Fruit fly (Drosophila melanogaster) whole organism, prepupa: Measurements from ENCODE around the gene CG17440.

Experiments used
- Blimp-1 ChIP-seq: fragments of 200-800 bp; sonication (Bioruptor generic); optimal IDR thresholded peaks from 3 replicates; lab custom pipeline; 2017; ENCODE audit warnings: missing biosample characterization, missing genetic modification characterization, mild to moderate bottlenecking, moderate library complexity, missing genetic modification reagents
- CG10631 ChIP-seq: fragments of 200-800 bp; sonication (Bioruptor generic); optimal IDR thresholded peaks from 2 replicates; lab custom pipeline; 2016; ENCODE audit warnings: missing biosample characterization, missing genetic modification characterization
- CG10669 ChIP-seq: fragments of 200-800 bp; sonication (Bioruptor generic); optimal IDR thresholded peaks from 3 replicates; lab custom pipeline; 2018; ENCODE audit warnings: missing biosample characterization, mild to moderate bottlenecking, missing genetic modification characterization, moderate library complexity
- CG11294 ChIP-seq: fragments of 200-800 bp; sonication (Bioruptor generic); IDR thresholded peaks from 2 replicates; pipeline ENCODE4 v1.3.6; 2022; ENCODE audit warnings: missing biosample characterization, missing genetic modification characterization
- CG11902 ChIP-seq: fragments of 200-800 bp; sonication (Bioruptor generic); optimal IDR thresholded peaks from 3 replicates; lab custom pipeline; 2016; ENCODE audit warnings: missing biosample characterization, missing genetic modification characterization
- CG15336 ChIP-seq: fragments of 200-800 bp; sonication (Bioruptor generic); IDR thresholded peaks from 2 replicates; pipeline ENCODE4 v1.3.6; 2022; ENCODE audit warnings: missing biosample characterization, missing genetic modification characterization
- CG16779 ChIP-seq: fragments of 200-800 bp; sonication (Bioruptor generic); optimal IDR thresholded peaks from 3 replicates; lab custom pipeline; 2017; ENCODE audit warnings: missing biosample characterization, mild to moderate bottlenecking, missing genetic modification characterization
- CG3032 ChIP-seq: fragments of 200-800 bp; optimal IDR thresholded peaks from 2 replicates; lab custom pipeline; 2019; ENCODE audit warnings: missing biosample characterization, mild to moderate bottlenecking, missing genetic modification characterization, moderate library complexity
- CG31627 ChIP-seq: fragments of 200-800 bp; sonication (Bioruptor generic); optimal IDR thresholded peaks from 3 replicates; lab custom pipeline; 2016; ENCODE audit warnings: missing biosample characterization, missing genetic modification characterization
- CG32006 ChIP-seq: fragments of 200-800 bp; sonication (Bioruptor generic); optimal IDR thresholded peaks from 3 replicates; lab custom pipeline; 2017; ENCODE audit warnings: missing biosample characterization, mild to moderate bottlenecking, missing genetic modification characterization
- CG34406 ChIP-seq: fragments of 200-800 bp; sonication (Bioruptor generic); optimal IDR thresholded peaks from 3 replicates; lab custom pipeline; 2016; ENCODE audit warnings: missing biosample characterization, missing genetic modification characterization
- CG3919 ChIP-seq: fragments of 200-800 bp; sonication (Bioruptor generic); optimal IDR thresholded peaks from 3 replicates; lab custom pipeline; 2016; ENCODE audit warnings: missing biosample characterization, missing genetic modification characterization
- CG6276 ChIP-seq: fragments of 200-800 bp; sonication (Bioruptor generic); optimal IDR thresholded peaks from 2 replicates; lab custom pipeline; 2017; ENCODE audit warnings: missing biosample characterization, mild to moderate bottlenecking, missing genetic modification characterization
- CG6792 ChIP-seq: fragments of 200-800 bp; sonication (Bioruptor generic); optimal IDR thresholded peaks from 3 replicates; lab custom pipeline; 2016; ENCODE audit warnings: missing biosample characterization, missing genetic modification characterization
- CG6808 ChIP-seq: fragments of 200-800 bp; sonication (Bioruptor generic); optimal IDR thresholded peaks from 3 replicates; lab custom pipeline; 2017; ENCODE audit warnings: missing biosample characterization, missing genetic modification characterization, mild to moderate bottlenecking, moderate library complexity, missing genetic modification reagents
- CG6854 ChIP-seq: fragments of 200-800 bp; sonication (Bioruptor generic); optimal IDR thresholded peaks from 2 replicates; lab custom pipeline; 2017; ENCODE audit warnings: missing biosample characterization, mild to moderate bottlenecking, missing genetic modification characterization
- CG7368 ChIP-seq: fragments of 200-800 bp; sonication (Bioruptor generic); optimal IDR thresholded peaks from 3 replicates; lab custom pipeline; 2016; ENCODE audit warnings: missing biosample characterization, missing genetic modification characterization
- CG8119 ChIP-seq: fragments of 200-800 bp; sonication (Bioruptor generic); IDR thresholded peaks from 3 replicates; pipeline ENCODE4 v1.3.6; 2022; ENCODE audit warnings: missing biosample characterization, missing genetic modification characterization
- CG8319 ChIP-seq: fragments of 200-800 bp; sonication (Bioruptor generic); optimal IDR thresholded peaks from 3 replicates; lab custom pipeline; 2016; ENCODE audit warnings: missing biosample characterization, missing genetic modification characterization
- CG8632 ChIP-seq: fragments of 200-800 bp; sonication (Bioruptor generic); optimal IDR thresholded peaks from 3 replicates; lab custom pipeline; 2016; ENCODE audit warnings: missing biosample characterization, missing genetic modification characterization
- CG9139 ChIP-seq: fragments of 200-800 bp; sonication (Bioruptor generic); optimal IDR thresholded peaks from 3 replicates; lab custom pipeline; 2017; ENCODE audit warnings: missing biosample characterization, mild to moderate bottlenecking, missing genetic modification characterization
- Eip75B ChIP-seq: fragments of 200-800 bp; sonication (Bioruptor generic); optimal IDR thresholded peaks from 3 replicates; lab custom pipeline; 2016; ENCODE audit warnings: missing biosample characterization, missing genetic modification characterization
- Eip78C ChIP-seq: fragments of 200-800 bp; sonication (Bioruptor generic); peaks from one replicate; lab custom pipeline; 2016; ENCODE audit warnings: missing biosample characterization, missing genetic modification characterization
- Ets96B ChIP-seq: fragments of 200-800 bp; optimal IDR thresholded peaks from 2 replicates; lab custom pipeline; 2019; ENCODE audit warnings: missing biosample characterization, mild to moderate bottlenecking, missing genetic modification characterization, moderate library complexity
- Gug ChIP-seq: fragments of 200-800 bp; sonication (Bioruptor generic); IDR thresholded peaks from 2 replicates; pipeline ENCODE4 v1.3.6; 2022; ENCODE audit warnings: missing biosample characterization, missing genetic modification characterization
- Hr38 ChIP-seq: sonication (Bioruptor generic); optimal IDR thresholded peaks from 2 replicates; lab custom pipeline; 2016; ENCODE audit warnings: missing biosample characterization, missing genetic modification characterization
- Hr39 ChIP-seq: fragments of 200-800 bp; sonication (Bioruptor generic); optimal IDR thresholded peaks from 2 replicates; lab custom pipeline; 2016; ENCODE audit warnings: missing biosample characterization, missing genetic modification characterization
- Hr4 ChIP-seq: fragments of 200-800 bp; sonication (Bioruptor generic); optimal IDR thresholded peaks from 3 replicates; lab custom pipeline; 2016; ENCODE audit warnings: missing biosample characterization, missing genetic modification characterization
- Lpt ChIP-seq: fragments of 200-800 bp; sonication (Bioruptor generic); optimal IDR thresholded peaks from 3 replicates; lab custom pipeline; 2016; ENCODE audit warnings: missing biosample characterization, missing genetic modification characterization
- Met ChIP-seq: fragments of 200-800 bp; sonication (Bioruptor generic); optimal IDR thresholded peaks from 3 replicates; lab custom pipeline; 2016; ENCODE audit warnings: missing biosample characterization, missing genetic modification characterization
- OdsH ChIP-seq: fragments of 200-800 bp; sonication (Bioruptor generic); optimal IDR thresholded peaks from 3 replicates; lab custom pipeline; 2016; ENCODE audit warnings: missing biosample characterization, missing genetic modification characterization
- Smox ChIP-seq: fragments of 200-800 bp; sonication (Bioruptor generic); optimal IDR thresholded peaks from 3 replicates; lab custom pipeline; 2016; ENCODE audit warnings: missing biosample characterization, missing genetic modification characterization
- Sox102F ChIP-seq: fragments of 200-800 bp; sonication (Bioruptor generic); optimal IDR thresholded peaks from 2 replicates; lab custom pipeline; 2016; ENCODE audit warnings: missing biosample characterization, mild to moderate bottlenecking, missing genetic modification characterization
- Sox15 ChIP-seq: fragments of 200-800 bp; sonication (Bioruptor generic); optimal IDR thresholded peaks from 3 replicates; lab custom pipeline; 2016; ENCODE audit warnings: missing biosample characterization, missing genetic modification characterization
- achi ChIP-seq: fragments of 200-800 bp; sonication (Bioruptor generic); optimal IDR thresholded peaks from 3 replicates; lab custom pipeline; 2016; ENCODE audit warnings: missing biosample characterization, missing genetic modification characterization
- acj6 ChIP-seq: fragments of 200-800 bp; sonication (Bioruptor generic); optimal IDR thresholded peaks from 3 replicates; lab custom pipeline; 2016; ENCODE audit warnings: missing biosample characterization, missing genetic modification characterization
- dac ChIP-seq: fragments of 200-800 bp; sonication (Bioruptor generic); optimal IDR thresholded peaks from 2 replicates; lab custom pipeline; 2017; ENCODE audit warnings: missing biosample characterization, mild to moderate bottlenecking, missing genetic modification characterization
- dsx ChIP-seq: fragments of 200-800 bp; optimal IDR thresholded peaks from 3 replicates; lab custom pipeline; 2019; ENCODE audit warnings: missing biosample characterization, mild to moderate bottlenecking, missing genetic modification characterization, moderate library complexity; ENCODE audit not compliant: poor library complexity, severe bottlenecking
- eg ChIP-seq: fragments of 200-800 bp; sonication (Bioruptor generic); IDR thresholded peaks from 3 replicates; pipeline ENCODE4 v1.3.6; 2022; ENCODE audit warnings: missing biosample characterization, missing genetic modification characterization
- esn ChIP-seq: fragments of 200-800 bp; sonication (Bioruptor generic); optimal IDR thresholded peaks from 2 replicates; lab custom pipeline; 2016; ENCODE audit warnings: missing biosample characterization, mild to moderate bottlenecking, missing genetic modification characterization, moderate library complexity
- fd59A ChIP-seq: fragments of 200-800 bp; sonication (Bioruptor generic); optimal IDR thresholded peaks from 2 replicates; lab custom pipeline; 2017; ENCODE audit warnings: missing biosample characterization, mild to moderate bottlenecking, missing genetic modification characterization, missing genetic modification reagents
- fkh ChIP-seq: fragments of 200-800 bp; sonication (Bioruptor generic); optimal IDR thresholded peaks from 3 replicates; lab custom pipeline; 2017; ENCODE audit warnings: missing biosample characterization, mild to moderate bottlenecking, missing genetic modification characterization, moderate library complexity
- lz ChIP-seq: fragments of 200-800 bp; sonication (Bioruptor generic); optimal IDR thresholded peaks from 3 replicates; lab custom pipeline; 2016; ENCODE audit warnings: missing biosample characterization, missing genetic modification characterization
- net ChIP-seq: fragments of 200-800 bp; sonication (Bioruptor generic); optimal IDR thresholded peaks from 3 replicates; lab custom pipeline; 2016; ENCODE audit warnings: missing biosample characterization, missing genetic modification characterization
- pdm3 ChIP-seq: fragments of 200-800 bp; sonication (Bioruptor generic); optimal IDR thresholded peaks from 3 replicates; lab custom pipeline; 2016; ENCODE audit warnings: missing biosample characterization, missing genetic modification characterization
- spab ChIP-seq: fragments of 200-800 bp; sonication (Bioruptor generic); optimal IDR thresholded peaks from 2 replicates; lab custom pipeline; 2017; ENCODE audit warnings: missing biosample characterization, mild to moderate bottlenecking, missing genetic modification characterization, missing genetic modification reagents
- ss ChIP-seq, 2 experiments: fragments of 200-800 bp; sonication (Bioruptor generic); optimal IDR thresholded peaks; 2 replicates in 1 of 2; 3 replicates in 1 of 2; lab custom pipeline; 2017 to 2018; ENCODE audit warnings: mild to moderate bottlenecking in 2 of 2, missing biosample characterization in 2 of 2, missing genetic modification characterization in 2 of 2, moderate library complexity in 1 of 2
- svp ChIP-seq: fragments of 200-800 bp; sonication (Bioruptor generic); peaks from one replicate; lab custom pipeline; 2016; ENCODE audit warnings: missing biosample characterization, missing genetic modification characterization
- topi ChIP-seq: fragments of 200-800 bp; sonication (Bioruptor generic); optimal IDR thresholded peaks from 3 replicates; lab custom pipeline; 2016; ENCODE audit warnings: missing biosample characterization, missing genetic modification characterization
- vri ChIP-seq: fragments of 200-800 bp; sonication (Bioruptor generic); optimal IDR thresholded peaks from 3 replicates; lab custom pipeline; 2016; ENCODE audit warnings: missing biosample characterization, mild to moderate bottlenecking, missing genetic modification characterization

The CG17440 gene

DNA sequence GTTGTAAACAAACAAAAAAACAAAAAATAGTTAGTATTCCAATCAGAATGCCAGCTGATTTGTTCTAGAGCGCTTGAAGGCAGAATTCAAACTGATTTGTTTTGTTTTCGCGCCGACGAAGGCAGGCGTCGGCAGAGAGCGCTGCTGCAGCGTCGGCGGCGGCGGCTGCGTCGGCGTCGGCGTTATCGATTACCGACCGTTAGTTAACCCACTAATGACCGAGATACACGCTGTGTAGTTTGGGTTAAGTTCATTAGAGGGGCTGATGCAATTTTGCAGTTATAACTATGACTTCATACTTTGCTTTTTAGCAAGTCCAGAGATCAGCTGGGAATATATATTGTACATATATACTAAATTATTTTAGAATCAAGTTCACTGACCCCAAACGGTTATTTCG, 46.5 kb downstream of the CG17440 start, which contains the start of gene t (continued):
- TF ChIP-seq CG15336 (GFP tag; lab: Robert Waterston, UW) (peak; percentile 50), CG9139 (GFP tag; lab: Kevin White, UChicago) (no peak), lz (no peak), CG10631 (no peak), Met (GFP tag; lab: Kevin White, UChicago) (no peak), Lpt (GFP tag; lab: Kevin White, UChicago) (no peak), Gug (no peak)
- TF ChIP-seq, all 60 proteins: peak for 9

DNA sequence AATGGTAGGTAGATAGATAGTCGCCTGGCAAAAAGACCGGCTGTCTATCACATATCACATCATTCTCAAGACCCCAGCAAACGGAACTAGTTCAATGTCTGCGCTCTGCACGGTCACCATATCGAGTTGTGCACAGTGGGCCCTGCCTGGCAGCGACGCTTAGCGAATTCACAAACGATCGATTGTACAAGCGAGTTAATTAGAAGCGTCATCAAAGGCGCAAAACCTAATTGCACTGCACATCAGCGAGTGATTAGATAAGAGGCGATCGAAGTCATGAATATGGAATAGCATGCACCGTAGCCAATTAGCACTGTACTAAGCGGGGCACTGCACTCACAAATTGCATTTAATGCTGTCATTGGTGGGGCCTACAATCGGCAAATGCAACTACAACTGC, 49.3 kb downstream of the CG17440 start:
- TF ChIP-seq CG7368 (no peak), lz (no peak), esn (GFP tag; lab: Kevin White, UChicago) (no peak), Hr4 (GFP tag; lab: Kevin White, UChicago) (peak; percentile 36), CG8632 (no peak), Lpt (GFP tag; lab: Kevin White, UChicago) (no peak), CG10669 (GFP tag; lab: Kevin White, UChicago) (no peak), vri (no peak), CG16779 (tag; lab: Kevin White, UChicago) (no peak), CG6792 (no peak), CG8119 (peak; percentile 45; the same call in 2 of the 3 replicates), Blimp-1 (no peak), Met (GFP tag; lab: Kevin White, UChicago) (no peak), CG10631 (no peak), Eip78C (peak; percentile 65), CG15336 (GFP tag; lab: Robert Waterston, UW) (peak; percentile 72), OdsH (GFP tag; lab: Kevin White, UChicago) (peak; percentile 17), Gug (0 out of 2 replicates have a peak, but pooled peaks have one; percentile 42), Sox102F (no peak), dac (GFP tag; lab: Kevin White, UChicago) (peak; percentile 15), spab (GFP tag; lab: Kevin White, UChicago) (no peak), Hr38 (GFP tag; lab: Kevin White, UChicago) (no peak), acj6 (GFP tag; lab: Kevin White, UChicago) (peak; percentile 14), topi (no peak), achi (GFP tag; lab: Kevin White, UChicago) (peak; percentile 18), CG11294 (GFP tag; lab: Robert Waterston, UW) (peak; percentile 39; the same call in 1 of the 2 replicates), CG34406 (GFP tag; lab: Kevin White, UChicago) (no peak), CG6854 (GFP tag; lab: Kevin White, UChicago) (no peak), Sox15 (GFP tag; lab: Kevin White, UChicago) (no peak), eg (GFP tag; lab: Robert Waterston, UW) (peak; percentile 78), pdm3 (GFP tag; lab: Kevin White, UChicago) (peak; percentile 29), CG31627 (no peak), CG8319 (GFP tag; lab: Kevin White, UChicago) (no peak), CG3919 (GFP tag; lab: Kevin White, UChicago) (peak; percentile 31), CG6276 (peak; percentile 32), CG3032 (tag; lab: Kevin White, UChicago) (no peak), CG6808 (no peak), fkh (no peak), ss (GFP tag; optimal IDR thresholded peaks at IDR 0.05; lab: Kevin White, UChicago) (no peak), dsx (GFP tag; lab: Kevin White, UChicago) (no peak), CG32006 (GFP tag; lab: Kevin White, UChicago) (peak; percentile 67), svp (no peak), Smox (GFP tag; lab: Kevin White, UChicago) (no peak), fd59A (GFP tag; lab: Kevin White, UChicago) (no peak), Ets96B (tag; lab: Kevin White, UChicago) (no peak), CG9139 (GFP tag; lab: Kevin White, UChicago) (no peak), Hr39 (GFP tag; lab: Kevin White, UChicago) (peak; percentile 9), net (GFP tag; lab: Kevin White, UChicago) (no peak), CG11902 (GFP tag; lab: Kevin White, UChicago) (no peak), Eip75B (GFP tag; lab: Kevin White, UChicago) (no peak)
